Worm (Caenorhabditis elegans) whole organism, L4/young adult: ENCODE measurements around the gene F09G2.2.
A peak's percentile ranks its signal among the peaks of the same experiment; 100 is the strongest.

Experiments used
- W03F9.2 ChIP-seq: fragments of 150-350 bp; optimal IDR thresholded peaks from 2 replicates; lab custom pipeline; 2014; ENCODE audit warnings: missing biosample characterization, missing genetic modification characterization
- dao-5 ChIP-seq: sonication (generic microtip); optimal IDR thresholded peaks from 2 replicates; lab custom pipeline; 2016; ENCODE audit warnings: missing genotype, missing genetic modification characterization, moderate library complexity, missing compliant biosample characterization
- him-1 ChIP-seq: sonication (generic microtip); optimal IDR thresholded peaks from 2 replicates; lab custom pipeline; 2016; ENCODE audit warnings: missing genotype, missing genetic modification reagents, missing genetic modification characterization, missing compliant biosample characterization

The F09G2.2 gene

DNA sequence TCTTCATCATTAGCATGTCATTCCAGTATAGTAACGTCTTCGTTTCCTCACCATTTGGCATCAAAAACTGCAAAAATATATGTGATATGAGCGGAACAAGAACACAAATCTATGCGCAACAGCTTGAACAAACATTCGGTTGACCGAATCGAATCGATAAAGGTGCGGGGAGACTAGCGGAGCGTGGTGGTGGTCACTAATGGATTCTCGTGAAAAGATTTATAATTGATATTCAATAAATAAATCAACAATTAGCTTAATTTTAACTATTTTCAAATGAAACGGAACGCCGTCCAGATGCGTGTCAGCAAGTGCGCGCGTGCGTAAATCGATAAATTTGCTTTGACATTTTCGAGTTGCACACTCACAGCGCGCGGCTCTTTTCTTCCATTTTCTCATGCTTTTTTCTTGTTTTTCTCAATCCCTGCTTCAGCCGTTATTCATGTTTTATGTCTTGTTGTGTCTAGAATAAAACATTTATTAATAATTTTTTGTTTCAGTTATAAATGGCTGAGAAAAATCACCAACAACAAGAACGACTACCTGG lies 24.3 kb downstream of the F09G2.2 start, which contains the start of the genes C13F10.8, C13F10.6 and kxd-1:
TSS of gene C13F10.8 (minus strand) at position 51 of the 547 bp plus-strand sequence.
TSS of gene C13F10.6 (minus strand) at position 67 of the 547 bp plus-strand sequence.
TSS of gene kxd-1 (plus strand) at position 497 of the 547 bp plus-strand sequence.
- TF ChIP-seq W03F9.2 (tag; lab: Kevin White, UChicago), result no peak
- no peak for TF ChIP-seq dao-5 (tag; lab: Kevin White, UChicago)

DNA sequence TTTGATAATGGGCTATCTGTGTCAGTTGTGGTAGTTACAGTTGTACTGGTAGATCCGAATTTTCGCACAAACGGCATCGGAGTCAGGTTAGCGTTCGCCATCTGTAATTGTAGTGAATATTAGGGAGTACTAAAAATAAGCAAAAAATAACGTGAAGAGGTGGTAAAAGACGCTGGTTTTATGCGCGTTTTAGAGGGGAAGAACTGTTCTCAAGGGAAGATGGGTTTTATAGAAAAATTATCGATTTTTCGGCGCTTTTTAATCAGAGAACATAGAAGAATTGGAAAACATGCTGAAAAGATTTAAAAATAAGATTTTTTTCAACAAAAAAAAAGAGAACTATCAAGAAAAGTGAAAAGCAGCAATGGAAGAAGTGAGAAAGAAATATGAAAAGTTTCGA lies 26.4 kb downstream of the F09G2.2 start, which contains the start of gene C13F10.7:
TSS of gene C13F10.7 (minus strand) at position 101 of the 400 bp plus-strand sequence.
- TF ChIP-seq W03F9.2 (tag; lab: Kevin White, UChicago), result no peak
- TF ChIP-seq him-1 (tag; lab: Kevin White, UChicago), result no peak
- TF ChIP-seq dao-5 (tag; lab: Kevin White, UChicago), result no peak

DNA sequence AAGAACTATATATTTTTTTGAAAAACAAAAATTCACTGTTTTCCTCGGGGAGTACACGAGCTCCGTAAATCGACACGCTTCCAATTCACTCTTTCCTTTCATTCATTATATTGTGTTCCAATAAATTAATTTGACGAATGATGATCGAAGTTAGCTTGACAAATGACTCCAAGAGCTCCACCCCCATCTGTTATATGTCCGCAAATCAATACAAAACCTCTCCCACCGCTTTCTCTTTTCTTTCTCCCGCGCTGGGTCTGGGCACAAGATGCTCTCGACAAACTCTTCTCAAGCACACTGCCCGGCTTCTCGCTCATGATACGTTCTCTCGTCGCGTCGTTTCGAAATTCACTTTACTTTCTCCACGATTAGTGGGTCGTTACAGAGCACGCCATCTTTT lies 27.2 kb downstream of the F09G2.2 start, which contains the start of gene C13F10.1:
TSS of gene C13F10.1 (plus strand) at position 138 of the 400 bp plus-strand sequence.
- TF ChIP-seq W03F9.2 (tag; lab: Kevin White, UChicago), result no peak
- TF ChIP-seq dao-5 (tag; lab: Kevin White, UChicago), result no peak

DNA sequence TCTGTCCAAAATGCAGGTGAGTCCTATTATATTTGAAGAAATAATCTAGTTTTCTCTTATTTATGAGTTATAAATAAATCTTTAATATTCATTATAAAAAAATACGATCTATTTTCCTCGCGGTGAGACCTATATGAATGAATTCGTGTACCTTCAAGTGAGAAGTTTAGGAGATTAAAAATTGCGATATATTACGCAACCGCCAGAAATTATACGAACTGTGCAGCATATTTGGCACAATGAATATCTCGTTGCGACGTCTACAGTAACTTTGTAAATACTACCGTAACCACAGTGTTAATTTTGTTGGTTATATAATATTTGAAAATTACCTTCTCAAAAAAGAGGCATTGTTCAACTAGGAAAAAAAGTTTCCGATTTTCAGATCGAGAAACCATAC lies 27.6 kb downstream of the F09G2.2 start:
- TF ChIP-seq him-1 (tag; lab: Kevin White, UChicago), result no peak
- TF ChIP-seq W03F9.2 (tag; lab: Kevin White, UChicago), result no peak
- TF ChIP-seq dao-5 (tag; lab: Kevin White, UChicago), result no peak

DNA sequence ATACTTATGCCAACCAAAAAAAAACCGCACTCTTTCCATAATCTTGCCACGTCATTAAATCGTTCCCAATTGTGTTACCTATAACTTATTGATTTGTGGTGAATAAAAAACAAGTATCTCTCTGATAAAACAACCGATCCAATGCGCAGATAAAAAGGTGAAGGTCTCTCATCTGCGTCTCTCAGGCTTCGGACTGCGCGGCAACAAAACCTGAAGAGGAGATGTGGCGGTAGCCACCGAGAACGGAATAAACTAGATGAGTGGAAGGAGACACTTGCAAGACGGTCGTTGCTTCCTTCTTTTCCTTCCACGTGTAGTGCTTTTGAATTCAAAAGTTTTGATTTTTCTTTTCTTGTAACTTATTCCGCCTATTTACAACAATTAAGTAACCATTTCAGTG lies 28.2 kb downstream of the F09G2.2 start, which contains the start of gene fkb-3:
TSS of gene fkb-3 (plus strand) at position 277 of the 400 bp plus-strand sequence.
- TF ChIP-seq him-1 (tag; lab: Kevin White, UChicago) (no peak), W03F9.2 (tag; lab: Kevin White, UChicago) (no peak), dao-5 (tag; lab: Kevin White, UChicago) (no peak)

DNA sequence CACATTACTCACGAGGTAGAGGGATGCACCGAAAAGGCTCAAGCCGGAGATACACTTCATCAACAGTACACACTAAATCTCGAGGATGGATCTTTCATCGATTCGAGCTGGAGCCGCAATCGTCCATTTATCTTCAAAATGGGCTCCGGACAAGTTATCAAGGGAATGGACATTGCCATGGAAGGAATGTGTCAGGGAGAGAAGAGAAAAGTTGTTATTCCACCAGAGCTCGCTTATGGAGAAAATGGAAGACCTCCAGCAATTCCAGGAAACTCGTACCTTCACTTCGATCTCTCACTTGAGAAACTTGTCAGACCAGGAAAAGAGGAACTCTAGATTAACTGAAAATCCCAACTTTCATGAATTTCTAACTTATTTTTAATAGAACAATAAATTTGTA lies 29.2 kb downstream of the F09G2.2 start:
- TF ChIP-seq W03F9.2 (tag; lab: Kevin White, UChicago) (no peak), him-1 (tag; lab: Kevin White, UChicago) (no peak), dao-5 (tag; lab: Kevin White, UChicago) (no peak)

DNA sequence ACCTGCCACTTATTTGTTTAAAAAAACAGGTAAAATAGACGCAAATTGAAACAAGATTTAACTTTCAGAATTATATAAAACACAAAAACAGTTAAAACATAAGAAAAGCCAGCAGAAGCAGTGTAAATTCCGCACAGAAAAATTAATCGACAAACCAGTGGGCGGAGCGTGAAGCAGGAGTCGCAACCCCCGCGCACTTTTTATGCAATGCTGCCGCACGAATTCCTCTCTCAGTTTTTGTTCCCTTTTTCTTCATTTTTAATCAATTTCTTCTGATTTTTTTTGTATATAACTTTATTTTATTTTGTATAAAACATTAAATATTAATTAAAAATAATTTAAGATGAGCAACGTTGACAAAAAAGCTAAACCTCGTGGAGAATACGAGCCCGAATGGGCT lies 34.1 kb downstream of the F09G2.2 start, which contains the start of the genes gei-6 and krr-1:
TSS of gene gei-6 (minus strand) at position 2 of the 400 bp plus-strand sequence.
TSS of gene krr-1 (plus strand) at position 344 of the 400 bp plus-strand sequence.
- TF ChIP-seq dao-5 (tag; lab: Kevin White, UChicago), result no peak
- TF ChIP-seq W03F9.2 (tag; lab: Kevin White, UChicago), result peak; percentile 33
- TF ChIP-seq him-1 (tag; lab: Kevin White, UChicago), result no peak

DNA sequence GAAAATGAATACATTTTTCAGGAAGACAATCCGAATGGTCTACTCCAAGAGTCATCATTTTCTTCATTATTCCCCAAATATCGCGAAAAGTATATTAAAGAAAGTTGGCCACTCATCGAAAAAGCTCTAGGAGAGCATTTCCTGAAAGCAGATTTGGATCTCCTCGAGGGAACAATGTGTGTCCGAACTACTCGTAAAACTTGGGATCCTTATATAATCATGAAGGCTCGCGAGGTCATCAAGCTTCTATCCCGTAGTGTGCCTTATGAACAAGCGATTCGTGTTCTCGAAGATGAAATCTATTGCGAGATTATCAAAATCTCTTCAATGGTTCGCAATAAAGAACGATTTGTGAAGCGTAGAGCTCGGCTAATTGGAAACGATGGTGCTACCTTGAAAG lies 34.8 kb downstream of the F09G2.2 start:
- TF ChIP-seq W03F9.2 (tag; lab: Kevin White, UChicago), result no peak
- TF ChIP-seq dao-5 (tag; lab: Kevin White, UChicago), result no peak
- TF ChIP-seq him-1 (tag; lab: Kevin White, UChicago), result no peak

DNA sequence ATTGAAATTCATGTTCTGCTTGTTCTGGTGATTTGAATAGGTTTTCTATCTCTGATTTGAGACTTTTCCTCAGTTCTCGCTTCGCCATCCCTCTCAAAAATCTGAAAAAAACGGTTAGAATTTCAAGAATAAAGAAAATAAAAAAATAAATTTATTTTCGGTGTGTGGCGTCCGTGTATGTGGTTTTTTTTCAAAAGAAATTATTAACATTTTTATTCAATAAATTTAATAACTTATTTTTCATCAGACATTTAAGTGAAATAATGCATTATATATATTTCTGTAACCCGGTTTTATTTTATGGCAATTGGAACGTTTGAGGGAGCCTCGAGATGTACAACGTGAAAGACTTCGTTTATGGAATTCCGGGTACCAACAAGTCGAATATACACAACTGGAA lies 38.0 kb downstream of the F09G2.2 start, which contains the start of gene C05C8.5:
TSS of gene C05C8.5 (minus strand) at position 101 of the 400 bp plus-strand sequence.
- no peak for TF ChIP-seq him-1 (tag; lab: Kevin White, UChicago)
- no peak for TF ChIP-seq W03F9.2 (tag; lab: Kevin White, UChicago)
- no peak for TF ChIP-seq dao-5 (tag; lab: Kevin White, UChicago)

DNA sequence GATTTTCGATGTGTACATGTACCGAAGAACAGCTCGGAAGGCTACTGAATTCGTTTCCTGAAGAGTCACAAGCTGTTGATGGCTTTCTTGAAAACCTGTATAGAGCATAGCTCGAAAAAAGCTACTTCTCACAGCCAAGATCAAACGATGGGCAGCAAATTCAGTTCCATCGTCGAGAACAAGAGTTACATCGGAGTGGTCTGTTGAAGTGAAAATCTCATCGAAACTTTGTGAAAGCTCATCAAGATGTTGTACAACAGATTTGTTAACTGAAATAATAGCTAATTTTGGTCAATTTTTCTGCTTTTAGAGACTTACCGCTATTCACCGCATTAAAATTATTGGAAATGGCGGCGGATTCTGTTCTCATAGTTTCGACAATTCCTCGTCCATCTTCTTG lies 40.0 kb downstream of the F09G2.2 start:
- TF ChIP-seq dao-5 (tag; lab: Kevin White, UChicago), result no peak
- TF ChIP-seq W03F9.2 (tag; lab: Kevin White, UChicago), result no peak
- no peak for TF ChIP-seq him-1 (tag; lab: Kevin White, UChicago)

DNA sequence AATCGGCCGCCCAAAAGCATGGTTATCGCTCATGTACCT lies 40.2 kb downstream of the F09G2.2 start, which contains the start of gene hpo-9:
TSS of gene hpo-9 (minus strand) at position 37 of the 39 bp plus-strand sequence.
- no peak for TF ChIP-seq W03F9.2 (tag; lab: Kevin White, UChicago)
- no peak for TF ChIP-seq dao-5 (tag; lab: Kevin White, UChicago)
- TF ChIP-seq him-1 (tag; lab: Kevin White, UChicago), result no peak

DNA sequence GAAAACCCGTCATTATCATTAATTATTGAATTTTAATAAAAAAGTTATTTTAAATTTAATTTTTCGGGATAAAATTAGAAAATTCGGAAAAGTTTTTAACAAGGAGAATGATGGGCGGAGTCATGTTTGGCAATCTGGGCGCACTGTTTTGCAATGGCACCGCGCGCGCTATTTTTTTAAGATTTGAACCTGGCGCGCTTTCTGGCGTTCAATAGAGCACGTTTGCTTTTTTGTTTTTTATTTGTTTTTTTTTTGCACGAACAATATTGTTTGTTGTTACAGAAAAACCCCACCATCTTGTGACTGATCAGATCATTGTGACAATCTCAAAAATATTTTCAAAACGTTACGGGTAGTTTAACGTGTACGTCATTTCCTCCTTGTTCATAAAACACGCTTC lies 40.4 kb downstream of the F09G2.2 start, which contains the start of gene hyls-1:
TSS of gene hyls-1 (plus strand) at position 249 of the 400 bp plus-strand sequence.
- peak; percentile 88 for TF ChIP-seq W03F9.2 (tag; lab: Kevin White, UChicago)
- TF ChIP-seq him-1 (tag; lab: Kevin White, UChicago), result no peak

DNA sequence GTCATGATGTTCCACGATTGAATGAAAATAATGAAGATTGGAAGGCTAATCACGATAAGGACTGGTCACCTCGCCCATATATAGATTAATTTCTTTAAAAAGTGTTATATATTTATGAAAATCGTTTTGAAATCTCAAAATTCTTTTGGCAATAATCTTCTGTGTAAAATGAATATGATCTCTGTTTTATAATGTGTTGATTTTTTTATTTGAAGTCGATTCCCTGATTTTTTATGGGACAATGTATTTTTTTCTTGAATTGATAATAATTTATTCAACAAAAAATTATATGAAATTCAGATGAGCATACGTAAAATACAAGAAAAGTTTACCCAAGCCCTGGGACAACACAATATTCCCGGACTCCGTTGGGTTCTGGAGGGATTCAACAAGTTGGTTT lies 42.8 kb downstream of the F09G2.2 start, which contains the start of gene C05C8.1:
TSS of gene C05C8.1 (plus strand) at position 301 of the 400 bp plus-strand sequence.
- TF ChIP-seq dao-5 (tag; lab: Kevin White, UChicago), result no peak
- TF ChIP-seq W03F9.2 (tag; lab: Kevin White, UChicago), result no peak
- TF ChIP-seq him-1 (tag; lab: Kevin White, UChicago), result no peak

DNA sequence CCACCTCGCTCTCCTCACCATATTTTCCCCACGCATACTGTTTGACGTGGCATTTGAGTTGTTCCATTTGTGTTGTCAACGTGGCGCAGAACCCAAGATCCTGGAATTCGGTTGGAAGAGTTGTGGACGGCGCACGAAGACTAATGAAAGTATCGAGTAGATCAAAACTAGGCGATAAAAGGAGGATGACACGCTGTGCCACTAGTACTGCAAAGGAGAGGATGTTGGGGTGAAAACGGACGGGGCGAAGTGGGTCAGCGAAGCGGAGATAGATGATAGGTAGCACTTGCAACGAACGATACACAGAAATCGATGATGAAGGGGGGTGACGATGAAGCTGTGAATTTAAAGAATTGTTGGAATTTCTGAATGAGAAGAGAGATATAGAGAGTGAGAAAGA lies 50.2 kb downstream of the F09G2.2 start, which contains the start of gene C05C8.7:
TSS of gene C05C8.7 (minus strand) at position 100 of the 400 bp plus-strand sequence.
- TF ChIP-seq him-1 (tag; lab: Kevin White, UChicago), result no peak
- no peak for TF ChIP-seq W03F9.2 (tag; lab: Kevin White, UChicago)
- no peak for TF ChIP-seq dao-5 (tag; lab: Kevin White, UChicago)
